Worm (Caenorhabditis elegans): ENCODE results near the gene kap-1.

The kap-1 gene

ce11 chrIII:7358627-7359026, 20.0 kb downstream of the kap-1 start:
- no peak for TF ChIP-seq unc-62 (GFP tag; optimal IDR thresholded peaks at IDR 0.05)

- TF ChIP-seq unc-62 (GFP tag; optimal IDR thresholded peaks at IDR 0.05): no peak
Observed at ce11 chrIII:7359037-7359548, 20.5 kb downstream of the kap-1 start, which contains the start of the genes eco-1 and hmgr-1. Gene eco-1 (minus strand): TSS chrIII:7359095. Gene hmgr-1 (plus strand): TSS chrIII:7359498.

ce11 chrIII:7365602-7366001, 27.0 kb downstream of the kap-1 start, which contains the start of gene F08F8.11:
Gene F08F8.11 (plus strand): TSS chrIII:7365902.
- TF ChIP-seq unc-62 (GFP tag; optimal IDR thresholded peaks at IDR 0.05): no peak

ce11 chrIII:7367012-7367760, 28.6 kb downstream of the kap-1 start, which contains the start of the genes T20B12.5 and T20B12.4:
Gene T20B12.5 (minus strand): TSS chrIII:7367112.
Gene T20B12.4 (plus strand): TSS chrIII:7367710.
- no peak for TF ChIP-seq unc-62 (GFP tag; optimal IDR thresholded peaks at IDR 0.05)

ce11 chrIII:7369394-7370024, 30.9 kb downstream of the kap-1 start:
- no peak for TF ChIP-seq unc-62 (GFP tag; optimal IDR thresholded peaks at IDR 0.05)

ce11 chrIII:7370569-7370968, 31.9 kb downstream of the kap-1 start:
- TF ChIP-seq unc-62 (GFP tag; optimal IDR thresholded peaks at IDR 0.05): no peak

- TF ChIP-seq unc-62 (GFP tag; optimal IDR thresholded peaks at IDR 0.05): no peak
Observed at ce11 chrIII:7373802-7374435, 35.3 kb downstream of the kap-1 start.

ce11 chrIII:7374681-7375271, 36.1 kb downstream of the kap-1 start, which contains the start of gene mml-1:
Gene mml-1 (minus strand): TSS chrIII:7374731.
- TF ChIP-seq unc-62 (GFP tag; optimal IDR thresholded peaks at IDR 0.05): no peak

ce11 chrIII:7375434-7375833, 36.8 kb downstream of the kap-1 start:
- no peak for TF ChIP-seq unc-62 (GFP tag; optimal IDR thresholded peaks at IDR 0.05)

- TF ChIP-seq unc-62 (GFP tag; optimal IDR thresholded peaks at IDR 0.05): no peak
Observed at ce11 chrIII:7376143-7376802, 37.6 kb downstream of the kap-1 start.

- TF ChIP-seq unc-62 (GFP tag; optimal IDR thresholded peaks at IDR 0.05): no peak
Observed at ce11 chrIII:7378522-7378921, 39.9 kb downstream of the kap-1 start.

ce11 chrIII:7378945-7379344, 40.3 kb downstream of the kap-1 start, which contains the start of gene T20B12.7:
Gene T20B12.7 (minus strand): TSS chrIII:7379045.
- no peak for TF ChIP-seq unc-62 (GFP tag; optimal IDR thresholded peaks at IDR 0.05)

ce11 chrIII:7380120-7380519, 41.5 kb downstream of the kap-1 start:
- no peak for TF ChIP-seq unc-62 (GFP tag; optimal IDR thresholded peaks at IDR 0.05)

ce11 chrIII:7381546-7382171, 43.0 kb downstream of the kap-1 start, which contains the start of the genes hmg-4 and T20B12.3:
Gene hmg-4 (minus strand): TSS chrIII:7381596.
Gene T20B12.3 (plus strand): TSS chrIII:7382115.
- no peak for TF ChIP-seq unc-62 (GFP tag; optimal IDR thresholded peaks at IDR 0.05)

- no peak for TF ChIP-seq unc-62 (GFP tag; optimal IDR thresholded peaks at IDR 0.05)
Observed at ce11 chrIII:7383733-7384132, 45.1 kb downstream of the kap-1 start, which contains the start of gene tbp-1. Gene tbp-1 (plus strand): TSS chrIII:7384033.

Measured in whole organism, dauer.